Fruit fly (Drosophila melanogaster) whole organism, embryonic: ENCODE results near the gene fiz.

ENCODE experiments used
- Atf6 ChIP-seq: fragments of 200-800 bp; sonication (Bioruptor generic); IDR thresholded peaks from 2 replicates; pipeline ENCODE4 v1.3.6; 2022; ENCODE audit warnings: missing biosample characterization, missing genetic modification characterization
- CG10209 ChIP-seq: fragments of 200-800 bp; sonication (Bioruptor generic); optimal IDR thresholded peaks from 3 replicates; lab custom pipeline; 2017; ENCODE audit warnings: missing biosample characterization, mild to moderate bottlenecking, missing genetic modification characterization, missing genetic modification reagents
- CG10462 ChIP-seq: fragments of 200-800 bp; sonication (Bioruptor generic); optimal IDR thresholded peaks from 2 replicates; lab custom pipeline; 2016; ENCODE audit warnings: missing biosample characterization, missing genetic modification characterization
- CG10543 ChIP-seq: fragments of 200-800 bp; sonication (Bioruptor generic); optimal IDR thresholded peaks from 3 replicates; lab custom pipeline; 2017; ENCODE audit warnings: missing biosample characterization, mild to moderate bottlenecking, missing genetic modification characterization, moderate library complexity
- CG10959 ChIP-seq: fragments of 200-800 bp; sonication (Bioruptor generic); IDR thresholded peaks from 2 replicates; pipeline ENCODE4 v1.3.6; 2022; ENCODE audit warnings: missing biosample characterization, missing genetic modification characterization
- CG11093 ChIP-seq: fragments of 200-800 bp; sonication (Bioruptor generic); IDR thresholded peaks from 3 replicates; pipeline ENCODE4 v1.3.6; 2022; ENCODE audit warnings: missing biosample characterization, missing genetic modification characterization
- CG12299 ChIP-seq: fragments of 200-800 bp; sonication (Bioruptor generic); optimal IDR thresholded peaks from 2 replicates; lab custom pipeline; 2018; ENCODE audit warnings: missing biosample characterization, mild to moderate bottlenecking, missing genetic modification characterization
- CG13775 ChIP-seq: fragments of 200-800 bp; sonication (Bioruptor generic); optimal IDR thresholded peaks from 3 replicates; lab custom pipeline; 2017; ENCODE audit warnings: missing biosample characterization, mild to moderate bottlenecking, missing genetic modification characterization
- CG13894 ChIP-seq: fragments of 200-800 bp; sonication (Bioruptor generic); optimal IDR thresholded peaks from 3 replicates; lab custom pipeline; 2018; ENCODE audit warnings: missing biosample characterization, mild to moderate bottlenecking, missing genetic modification characterization, moderate library complexity
- CG15479 ChIP-seq: fragments of 200-800 bp; sonication (Bioruptor generic); optimal IDR thresholded peaks from 3 replicates; lab custom pipeline; 2019; ENCODE audit warnings: missing biosample characterization, mild to moderate bottlenecking, missing genetic modification characterization, moderate library complexity
- CG17829 ChIP-seq: fragments of 200-800 bp; optimal IDR thresholded peaks from 2 replicates; lab custom pipeline; 2019; ENCODE audit warnings: missing biosample characterization, mild to moderate bottlenecking, missing genetic modification characterization, moderate library complexity
- CG2120 ChIP-seq: fragments of 200-800 bp; sonication (Bioruptor generic); optimal IDR thresholded peaks from 3 replicates; lab custom pipeline; 2016; ENCODE audit warnings: missing biosample characterization, missing genetic modification characterization
- CG2678 ChIP-seq: fragments of 200-800 bp; sonication (Bioruptor generic); optimal IDR thresholded peaks from 3 replicates; lab custom pipeline; 2019; ENCODE audit warnings: missing biosample characterization, mild to moderate bottlenecking, missing genetic modification characterization, moderate library complexity
- CG2712 ChIP-seq: fragments of 200-800 bp; optimal IDR thresholded peaks from 3 replicates; lab custom pipeline; 2019; ENCODE audit warnings: missing biosample characterization, mild to moderate bottlenecking, missing genetic modification characterization, moderate library complexity
- CG2875 ChIP-seq: fragments of 200-800 bp; sonication (Bioruptor generic); optimal IDR thresholded peaks from 2 replicates; lab custom pipeline; 2017; ENCODE audit warnings: missing biosample characterization, mild to moderate bottlenecking, missing genetic modification characterization, missing genetic modification reagents
- CG31365 ChIP-seq: fragments of 200-800 bp; sonication (Bioruptor generic); optimal IDR thresholded peaks from 2 replicates; lab custom pipeline; 2018; ENCODE audit warnings: missing biosample characterization, mild to moderate bottlenecking, missing genetic modification characterization
- CG3163 ChIP-seq: fragments of 200-800 bp; sonication (Bioruptor generic); optimal IDR thresholded peaks from 3 replicates; lab custom pipeline; 2016; ENCODE audit warnings: missing biosample characterization, missing genetic modification characterization
- CG32772 ChIP-seq: fragments of 200-800 bp; sonication (Bioruptor generic); IDR thresholded peaks from 2 replicates; pipeline ENCODE4 v1.3.6; 2022; ENCODE audit warnings: missing biosample characterization, missing genetic modification characterization
- CG4404 ChIP-seq: fragments of 200-800 bp; sonication (Bioruptor generic); IDR thresholded peaks from 2 replicates; pipeline ENCODE4 v1.3.6; 2022; ENCODE audit warnings: missing biosample characterization, missing genetic modification characterization
- CG5953 ChIP-seq: fragments of 200-800 bp; sonication (Bioruptor generic); IDR thresholded peaks from 2 replicates; pipeline ENCODE4 v1.3.6; 2022; ENCODE audit warnings: missing biosample characterization, missing genetic modification characterization
- CG8290 ChIP-seq, 3 experiments: fragments of 200-800 bp; sonication (Bioruptor generic); optimal IDR thresholded peaks; 2 replicates each; lab custom pipeline; 2016 to 2019; ENCODE audit warnings: missing biosample characterization in 3 of 3, missing genetic modification characterization in 3 of 3, mild to moderate bottlenecking in 2 of 3, moderate library complexity in 1 of 3
- CTCF ChIP-seq: fragments of 200-800 bp; sonication (Bioruptor generic); optimal IDR thresholded peaks from 2 replicates; lab custom pipeline; 2017; ENCODE audit warnings: missing biosample characterization, mild to moderate bottlenecking, missing genetic modification characterization, moderate library complexity
- Deaf1 ChIP-seq: fragments of 200-800 bp; optimal IDR thresholded peaks from 3 replicates; lab custom pipeline; 2019; ENCODE audit warnings: missing biosample characterization, mild to moderate bottlenecking, missing genetic modification characterization, moderate library complexity
- Drgx ChIP-seq: fragments of 200-800 bp; sonication (Bioruptor generic); IDR thresholded peaks from 2 replicates; pipeline ENCODE4 v1.3.6; 2022; ENCODE audit warnings: missing biosample characterization, missing genetic modification characterization
- Eip74EF ChIP-seq, 2 experiments: fragments of 200-800 bp in 1 of 2; fragments of >200 bp in 1 of 2; sonication (Bioruptor generic) in 1 of 2; optimal IDR thresholded peaks; 2 replicates each; lab custom pipeline; 2017 to 2019; ENCODE audit warnings: missing biosample characterization in 2 of 2, missing genetic modification characterization in 2 of 2, mild to moderate bottlenecking in 1 of 2, moderate library complexity in 1 of 2
- Gug ChIP-seq: fragments of 200-800 bp; sonication (Bioruptor generic); IDR thresholded peaks from 4 replicates; pipeline ENCODE4 v1.3.6; 2022; ENCODE audit warnings: missing biosample characterization, missing genetic modification characterization
- Lhr ChIP-seq: fragments of 200-800 bp; sonication (Bioruptor generic); optimal IDR thresholded peaks from 3 replicates; lab custom pipeline; 2017; ENCODE audit warnings: mild to moderate bottlenecking, missing biosample characterization, missing genetic modification reagents, missing genetic modification characterization
- MESR4 ChIP-seq: fragments of 200-800 bp; sonication (Bioruptor generic); optimal IDR thresholded peaks from 2 replicates; lab custom pipeline; 2018; ENCODE audit warnings: missing biosample characterization, mild to moderate bottlenecking, missing genetic modification characterization, moderate library complexity
- Med ChIP-seq: fragments of 200-800 bp; sonication (Bioruptor generic); peaks from one replicate; lab custom pipeline; 2016; ENCODE audit warnings: missing biosample characterization, missing genetic modification characterization, mild to moderate bottlenecking, inconsistent platforms, moderate library complexity
- Nf-YC ChIP-seq: fragments of 200-800 bp; optimal IDR thresholded peaks from 3 replicates; lab custom pipeline; 2019; ENCODE audit warnings: missing biosample characterization, mild to moderate bottlenecking, missing genetic modification characterization, moderate library complexity
- Rfx ChIP-seq: fragments of 200-800 bp; sonication (Bioruptor generic); IDR thresholded peaks from 2 replicates; pipeline ENCODE4 v1.3.6; 2022; ENCODE audit warnings: missing biosample characterization, missing genetic modification characterization
- Sox100B ChIP-seq: fragments of 200-800 bp; sonication (Bioruptor generic); optimal IDR thresholded peaks from 3 replicates; lab custom pipeline; 2018; ENCODE audit warnings: missing biosample characterization, mild to moderate bottlenecking, missing genetic modification characterization
- bbx ChIP-seq: fragments of 200-800 bp; sonication (Bioruptor generic); IDR thresholded peaks from 2 replicates; pipeline ENCODE4 v1.3.6; 2022; ENCODE audit warnings: missing biosample characterization, missing genetic modification characterization; ENCODE audit not compliant: partially characterized antibody
- bigmax ChIP-seq: fragments of 200-800 bp; sonication (Bioruptor generic); optimal IDR thresholded peaks from 2 replicates; lab custom pipeline; 2018; ENCODE audit warnings: missing biosample characterization, mild to moderate bottlenecking, missing genetic modification characterization
- ci ChIP-seq: fragments of 200-800 bp; sonication (Bioruptor generic); IDR thresholded peaks from 3 replicates; pipeline ENCODE4 v1.3.6; 2022; ENCODE audit warnings: missing biosample characterization, missing genetic modification characterization
- dan ChIP-seq: fragments of 200-800 bp; sonication (Bioruptor generic); IDR thresholded peaks from 2 replicates; pipeline ENCODE4 v1.3.6; 2022; ENCODE audit warnings: missing biosample characterization, missing genetic modification characterization
- gem ChIP-seq: fragments of 200-800 bp; sonication (Bioruptor generic); optimal IDR thresholded peaks from 2 replicates; lab custom pipeline; 2019; ENCODE audit warnings: missing biosample characterization, mild to moderate bottlenecking, missing genetic modification characterization, moderate library complexity
- grau ChIP-seq: fragments of 200-800 bp; optimal IDR thresholded peaks from 3 replicates; lab custom pipeline; 2019; ENCODE audit warnings: missing biosample characterization, mild to moderate bottlenecking, missing genetic modification characterization, moderate library complexity
- grn ChIP-seq: fragments of 200-800 bp; sonication (Bioruptor generic); optimal IDR thresholded peaks from 3 replicates; lab custom pipeline; 2017; ENCODE audit warnings: missing biosample characterization, missing genetic modification characterization
- pfk ChIP-seq: fragments of 200-800 bp; sonication (Bioruptor generic); optimal IDR thresholded peaks from 2 replicates; lab custom pipeline; 2018; ENCODE audit warnings: missing biosample characterization, mild to moderate bottlenecking, missing genetic modification characterization, moderate library complexity
- psq ChIP-seq: fragments of 200-800 bp; sonication (Bioruptor generic); optimal IDR thresholded peaks from 2 replicates; lab custom pipeline; 2017; ENCODE audit warnings: missing biosample characterization, missing genetic modification characterization
- row ChIP-seq: fragments of 200-800 bp; sonication (Bioruptor generic); IDR thresholded peaks from 3 replicates; pipeline ENCODE4 v1.3.6; 2022; ENCODE audit warnings: missing biosample characterization, missing genetic modification characterization
- sd ChIP-seq: fragments of 200-800 bp; sonication (Bioruptor generic); optimal IDR thresholded peaks from 3 replicates; lab custom pipeline; 2018; ENCODE audit warnings: missing biosample characterization, mild to moderate bottlenecking, missing genetic modification characterization, moderate library complexity
- sima ChIP-seq: fragments of 200-800 bp; sonication (Bioruptor generic); optimal IDR thresholded peaks from 2 replicates; lab custom pipeline; 2016; ENCODE audit warnings: missing biosample characterization, missing genetic modification characterization
- sr ChIP-seq: fragments of 200-800 bp; sonication (Bioruptor generic); IDR thresholded peaks from 3 replicates; pipeline ENCODE4 v1.3.6; 2022; ENCODE audit warnings: missing biosample characterization, missing genetic modification characterization

The fiz gene

dm6 chrX:14910464-14911349 is 1.2 kb upstream of the fiz start, which contains the start of gene CG14406 (continued):
- TF ChIP-seq CG31365 (tag; lab: Kevin White, UChicago) = no peak
- peak; percentile 81 for TF ChIP-seq CTCF (GFP tag; lab: Kevin White, UChicago)
- TF ChIP-seq pfk (GFP tag; lab: Kevin White, UChicago) = no peak
- no peak for TF ChIP-seq gem (tag; lab: Kevin White, UChicago)
- peak; percentile 48 for TF ChIP-seq Med (GFP tag; lab: Kevin White, UChicago)
- no peak for TF ChIP-seq dan
- TF ChIP-seq CG10209 = no peak
- no peak for TF ChIP-seq CG10462 (GFP tag; lab: Kevin White, UChicago)
- 0 out of 2 replicates have a peak, but pooled peaks have one; percentile 15 for TF ChIP-seq Rfx
- TF ChIP-seq CG11093 (GFP tag; lab: Robert Waterston, UW) = no peak
- TF ChIP-seq CG17829 (tag; lab: Kevin White, UChicago) = no peak
- no peak for TF ChIP-seq CG2712 (tag; lab: Kevin White, UChicago)
- 0 out of 2 replicates have a peak, but pooled peaks have one; percentile 34 for TF ChIP-seq CG5953 (GFP tag; lab: Robert Waterston, UW)
- TF ChIP-seq Drgx = 0 out of 2 replicates have a peak, but pooled peaks have one; percentile 39
- TF ChIP-seq CG4404 (GFP tag; lab: Robert Waterston, UW) = no peak

dm6 chrX:14909051-14909450 is 457 bp downstream of the fiz start:
- TF ChIP-seq CG8290 (GFP tag; optimal IDR thresholded peaks at IDR 0.05; lab: Kevin White, UChicago) = no peak
- TF ChIP-seq CG8290 (tag; optimal IDR thresholded peaks at IDR 0.05; lab: Kevin White, UChicago) = peak in 1 of 2 experiments; percentile 8
- TF ChIP-seq sr (GFP tag; lab: Robert Waterston, UW) = no peak
- TF ChIP-seq CG2120 (GFP tag; lab: Kevin White, UChicago) = peak; percentile 9
- TF ChIP-seq row (GFP tag; lab: Robert Waterston, UW) = peak; percentile 40; the same call in 2 of the 3 replicates
- peak; percentile 18 for TF ChIP-seq CG2678 (tag; lab: Kevin White, UChicago)
- TF ChIP-seq Rfx = 0 out of 2 replicates have a peak, but pooled peaks have one; percentile 13
- peak; percentile 4 for TF ChIP-seq CG10543 (GFP tag; lab: Kevin White, UChicago)
- no peak for TF ChIP-seq CG13894 (tag; lab: Kevin White, UChicago)
- peak; percentile 76 for TF ChIP-seq grau (tag; lab: Kevin White, UChicago)
- no peak for TF ChIP-seq CG3163
- peak; percentile 48 for TF ChIP-seq Med (GFP tag; lab: Kevin White, UChicago)

- TF ChIP-seq CG10959 (GFP tag; lab: Robert Waterston, UW) (no peak), psq (GFP tag; lab: Kevin White, UChicago) (no peak), CG32772 (GFP tag; lab: Robert Waterston, UW) (peak; percentile 56), Sox100B (no peak), Nf-YC (tag; lab: Kevin White, UChicago) (peak; percentile 2), Eip74EF (GFP tag; optimal IDR thresholded peaks at IDR 0.05; lab: Kevin White, UChicago) (peak in 1 of 2 experiments; percentile 58), Gug (no peak), CG15479 (GFP tag; lab: Kevin White, UChicago) (peak; percentile 11), CG2875 (GFP tag; lab: Kevin White, UChicago) (no peak), MESR4 (GFP tag; lab: Kevin White, UChicago) (no peak), Deaf1 (peak; percentile 82), sima (GFP tag; lab: Kevin White, UChicago) (no peak), sd (tag; lab: Kevin White, UChicago) (peak; percentile 11), grn (peak; percentile 91), CG13775 (GFP tag; lab: Kevin White, UChicago) (no peak), ci (GFP tag; lab: Robert Waterston, UW) (peak; percentile 68; the same call in 2 of the 3 replicates), Lhr (GFP tag; lab: Kevin White, UChicago) (no peak), bigmax (no peak), CG10543 (GFP tag; lab: Kevin White, UChicago) (peak; percentile 63), Atf6 (GFP tag; lab: Robert Waterston, UW) (0 out of 2 replicates have a peak, but pooled peaks have one; percentile 8), CG12299 (tag; lab: Kevin White, UChicago) (no peak), bbx (GFP tag; lab: Robert Waterston, UW) (no peak)
These were observed 3.9 kb downstream of the fiz start, which contains the start of gene CG9512 for dm6 chrX:14905499-14906044. CG9512 (minus strand) TSS chrX:14905549.
